Worm (Caenorhabditis elegans): ENCODE measurements around the gene Y39E4B.13.
A peak's percentile ranks its signal among the peaks of the same experiment; 100 is the strongest.

Y39E4B.13 gene

DNA sequence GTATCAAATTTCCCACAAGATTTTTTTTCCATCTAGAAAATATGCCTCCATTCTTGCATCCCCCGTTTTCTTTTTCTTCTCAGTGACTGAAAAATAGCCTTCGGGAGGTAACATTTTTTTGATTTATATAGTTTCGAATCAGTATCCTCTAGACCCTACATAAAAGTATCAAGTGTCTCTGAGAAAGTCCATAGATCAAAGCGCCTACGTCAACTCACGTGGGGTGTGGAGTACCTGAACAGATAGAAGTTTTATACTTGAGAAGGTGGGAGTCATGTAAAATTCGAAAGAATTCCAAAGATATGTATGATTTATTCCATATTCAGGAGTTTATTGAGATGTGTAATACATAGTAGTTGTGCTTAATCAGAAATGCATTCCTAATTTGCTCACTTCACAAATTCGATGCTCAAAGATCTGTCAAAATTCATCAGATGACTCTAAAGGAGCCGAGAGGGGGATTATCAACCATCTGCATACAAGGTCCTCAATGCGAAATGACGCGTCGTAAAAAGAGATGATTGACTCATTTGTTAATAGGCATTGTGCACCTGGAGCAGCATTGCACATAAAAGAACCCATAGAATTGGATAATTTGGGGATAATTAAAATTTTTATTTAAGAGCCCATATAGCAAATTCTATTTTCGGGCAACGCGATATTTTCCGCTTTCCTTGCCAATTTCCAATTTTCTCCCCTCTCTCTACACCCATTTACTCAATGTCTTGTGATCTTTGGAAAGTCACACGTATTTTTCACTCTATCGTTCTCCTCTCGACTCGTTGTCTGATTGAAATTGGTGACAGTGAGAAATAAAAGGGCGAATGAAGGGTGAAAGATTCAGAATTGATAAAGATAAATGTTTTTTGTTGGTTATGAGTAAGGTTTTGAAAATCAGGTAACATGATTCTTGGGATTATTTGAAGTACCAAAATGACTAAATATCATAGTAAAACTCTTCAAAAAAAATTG is 26.4 kb upstream of the Y39E4B.13 start (continued):
- TF ChIP-seq mep-1 (tag; optimal IDR thresholded peaks at IDR 0.05) (peak; percentile 55), nhr-20 (tag; optimal IDR thresholded peaks at IDR 0.05) (peak; percentile 68), elt-2 (tag; optimal IDR thresholded peaks at IDR 0.05) (no peak), nhr-47 (tag; optimal IDR thresholded peaks at IDR 0.05) (peak; percentile 47), unc-30 (tag; optimal IDR thresholded peaks at IDR 0.05) (no peak)

ce11 chrIII:13065694-13066093 is 25.2 kb upstream of the Y39E4B.13 start:
- TF ChIP-seq nhr-19 (GFP tag; conservative IDR thresholded peaks at IDR 0.05) (no peak), ets-5 (GFP tag; IDR thresholded peaks at IDR 0.05) (no peak), lin-14 (GFP tag; optimal IDR thresholded peaks at IDR 0.05) (peak; percentile 80), hlh-17 (GFP tag; optimal IDR thresholded peaks at IDR 0.05; ENCODE audit: borderline replicate concordance) (no peak), unc-30 (tag; optimal IDR thresholded peaks at IDR 0.05) (no peak), lin-15B (tag; optimal IDR thresholded peaks at IDR 0.05) (no peak), mab-9 (GFP tag; IDR thresholded peaks at IDR 0.05) (no peak), pax-3 (tag; optimal IDR thresholded peaks at IDR 0.05) (no peak), mef-2 (tag; optimal IDR thresholded peaks at IDR 0.05) (no peak), egl-13 (tag; optimal IDR thresholded peaks at IDR 0.05) (no peak), rnt-1 (tag; optimal IDR thresholded peaks at IDR 0.05) (no peak), unc-98 (GFP tag; IDR thresholded peaks at IDR 0.05) (no peak), unc-62 (GFP tag; optimal IDR thresholded peaks at IDR 0.05) (no peak), vab-15 (tag; optimal IDR thresholded peaks at IDR 0.05) (no peak), zip-4 (GFP tag; optimal IDR thresholded peaks at IDR 0.05) (no peak), jun-1 (tag; optimal IDR thresholded peaks at IDR 0.05) (no peak), irx-1 (tag; optimal IDR thresholded peaks at IDR 0.05) (no peak), fkh-8 (tag; optimal IDR thresholded peaks at IDR 0.05) (no peak), nhr-20 (tag; optimal IDR thresholded peaks at IDR 0.05) (no peak), aly-2 (tag; optimal IDR thresholded peaks at IDR 0.05) (no peak), fos-1 (tag; optimal IDR thresholded peaks at IDR 0.05) (no peak), nhr-85 (tag) (peak; percentile 86), aha-1 (tag; optimal IDR thresholded peaks at IDR 0.05) (no peak), mep-1 (tag; optimal IDR thresholded peaks at IDR 0.05) (peak; percentile 16), ama-1 (optimal IDR thresholded peaks at IDR 0.05) (no peak), tbx-2 (tag; optimal IDR thresholded peaks at IDR 0.05) (no peak), lin-13 (GFP tag; optimal IDR thresholded peaks at IDR 0.05) (no peak), elt-3 (tag; optimal IDR thresholded peaks at IDR 0.05) (no peak), mdl-1 (tag; optimal IDR thresholded peaks at IDR 0.05) (peak in 1 of 2 experiments; percentile 6), lsy-2 (tag; optimal IDR thresholded peaks at IDR 0.05) (no peak), ceh-63 (GFP tag; optimal IDR thresholded peaks at IDR 0.05) (peak; percentile 22), egl-27 (tag; optimal IDR thresholded peaks at IDR 0.05) (no peak), efl-1 (optimal IDR thresholded peaks at IDR 0.05) (no peak), efl-1 (GFP tag; optimal IDR thresholded peaks at IDR 0.05 in 1 of 2) (no peak), skn-1 (tag; optimal IDR thresholded peaks at IDR 0.05) (no peak), sptf-1 (tag; optimal IDR thresholded peaks at IDR 0.05) (no peak), fkh-4 (tag; optimal IDR thresholded peaks at IDR 0.05; ENCODE audit: borderline replicate concordance) (no peak), nhr-12 (tag; optimal IDR thresholded peaks at IDR 0.05) (no peak), F16B12.6 (tag; optimal IDR thresholded peaks at IDR 0.05) (no peak), ceh-88 (GFP tag; IDR thresholded peaks at IDR 0.05) (no peak), nhr-71 (tag; optimal IDR thresholded peaks at IDR 0.05) (peak; percentile 11)

Data from whole organism, L1 larva.